Worm (Caenorhabditis elegans): ENCODE results near the gene ZK105.14.

The ZK105.14 gene

ce11 chrV:7672258-7672657 lies 49.6 kb downstream of the ZK105.14 start, which contains the start of gene C12D5.4 (continued):
- TF ChIP-seq lim-6 (tag; optimal IDR thresholded peaks at IDR 0.05) = no peak
